Worm (Caenorhabditis elegans): ENCODE results near the gene htz-1.
A peak's percentile ranks its signal among the peaks of the same experiment; 100 is the strongest.

The htz-1 gene

ce11 chrIV:4406054-4406539 is 39.9 kb upstream of the htz-1 start (continued):
- no peak for TF ChIP-seq snpc-3.4 (tag; optimal IDR thresholded peaks at IDR 0.05)

- TF ChIP-seq lin-26 (GFP tag; IDR thresholded peaks at IDR 0.05) (0 out of 2 replicates have a peak, but pooled peaks have one; percentile 17), atf-7 (tag; optimal IDR thresholded peaks at IDR 0.05) (peak; percentile 21), dox-1 (GFP tag; IDR thresholded peaks at IDR 0.05) (peak; percentile 76), mcd-1 (GFP tag; IDR thresholded peaks at IDR 0.05) (peak; percentile 69), ceh-58 (GFP tag; IDR thresholded peaks at IDR 0.05) (no peak), T07F8.4 (tag; optimal IDR thresholded peaks at IDR 0.05) (no peak), rcor-1 (GFP tag; IDR thresholded peaks at IDR 0.05) (no peak), cebp-1 (GFP tag; IDR thresholded peaks at IDR 0.05) (no peak), cebp-1 (tag; optimal IDR thresholded peaks at IDR 0.05) (peak; percentile 25), zfh-2 (GFP tag; conservative IDR thresholded peaks at IDR 0.05) (peak; percentile 93), egrh-3 (GFP tag; IDR thresholded peaks at IDR 0.05) (peak; percentile 77), ZK185.1 (tag; optimal IDR thresholded peaks at IDR 0.05; ENCODE audit: poor library complexity, severe bottlenecking) (peak; percentile 61), madf-10 (tag; optimal IDR thresholded peaks at IDR 0.05) (peak; percentile 16), K12H6.12 (tag; optimal IDR thresholded peaks at IDR 0.05) (peak; percentile 11), hmg-1.2 (GFP tag; IDR thresholded peaks at IDR 0.05) (peak; percentile 63), madf-3 (GFP tag; IDR thresholded peaks at IDR 0.05) (no peak), attf-5 (GFP tag; optimal IDR thresholded peaks at IDR 0.05) (peak; percentile 13), tbp1 (GFP tag; optimal IDR thresholded peaks at IDR 0.05) (peak; percentile 34), ets-4 (GFP tag; optimal IDR thresholded peaks at IDR 0.05) (peak; percentile 6), nhr-80 (tag; optimal IDR thresholded peaks at IDR 0.05) (peak; percentile 60)
Observed at ce11 chrIV:4407055-4407461, 39.0 kb upstream of the htz-1 start.

- TF ChIP-seq K12H6.12 (tag; optimal IDR thresholded peaks at IDR 0.05), result no peak
- peak; percentile 6 for TF ChIP-seq tbp1 (GFP tag; optimal IDR thresholded peaks at IDR 0.05)
- TF ChIP-seq madf-3 (GFP tag; IDR thresholded peaks at IDR 0.05), result 0 out of 2 replicates have a peak, but pooled peaks have one; percentile 12
- TF ChIP-seq C06A6.2 (GFP tag; conservative IDR thresholded peaks at IDR 0.05), result no peak
- no peak for TF ChIP-seq snpc-3.4 (tag; optimal IDR thresholded peaks at IDR 0.05)
- no peak for TF ChIP-seq Y79H2A.3 (GFP tag; conservative IDR thresholded peaks at IDR 0.05)
- peak; percentile 58; the same call in 1 of the 2 replicates for TF ChIP-seq zfh-2 (GFP tag; conservative IDR thresholded peaks at IDR 0.05)
- no peak for TF ChIP-seq him-1 (tag; optimal IDR thresholded peaks at IDR 0.05)
- no peak for TF ChIP-seq snpc-1.3 (tag; optimal IDR thresholded peaks at IDR 0.05; ENCODE audit: insufficient read depth)
- TF ChIP-seq dox-1 (GFP tag; IDR thresholded peaks at IDR 0.05), result 0 out of 2 replicates have a peak, but pooled peaks have one; percentile 36
- peak; percentile 5 for TF ChIP-seq ztf-22 (GFP tag; optimal IDR thresholded peaks at IDR 0.05)
- TF ChIP-seq chd-7 (tag; optimal IDR thresholded peaks at IDR 0.05), result peak; percentile 17
- TF ChIP-seq xnd-1 (tag; optimal IDR thresholded peaks at IDR 0.05), result no peak
- 0 out of 2 replicates have a peak, but pooled peaks have one; percentile 51 for TF ChIP-seq egl-44 (GFP tag; IDR thresholded peaks at IDR 0.05)
- TF ChIP-seq lsy-27 (tag; optimal IDR thresholded peaks at IDR 0.05; ENCODE audit: borderline replicate concordance, insufficient read depth), result no peak
- peak; percentile 7 for TF ChIP-seq repo-1 (tag; optimal IDR thresholded peaks at IDR 0.05)
- TF ChIP-seq Y95B8A.8 (GFP tag; IDR thresholded peaks at IDR 0.05), result 0 out of 2 replicates have a peak, but pooled peaks have one; percentile 20
- no peak for TF ChIP-seq aptf-3 (GFP tag; IDR thresholded peaks at IDR 0.05)
- no peak for TF ChIP-seq snpc-1.1 (tag; optimal IDR thresholded peaks at IDR 0.05; ENCODE audit: insufficient read depth)
- peak; percentile 10 for TF ChIP-seq attf-5 (GFP tag; optimal IDR thresholded peaks at IDR 0.05)
- TF ChIP-seq ztf-26 (tag; optimal IDR thresholded peaks at IDR 0.05), result peak; percentile 20
- TF ChIP-seq mcd-1 (GFP tag; IDR thresholded peaks at IDR 0.05), result no peak; the same call in 1 of the 2 replicates
- TF ChIP-seq ZK185.1 (tag; optimal IDR thresholded peaks at IDR 0.05; ENCODE audit: poor library complexity, severe bottlenecking), result no peak
- no peak for TF ChIP-seq cebp-1 (GFP tag; IDR thresholded peaks at IDR 0.05)
- peak; percentile 28 for TF ChIP-seq cebp-1 (tag; optimal IDR thresholded peaks at IDR 0.05)
Observed at ce11 chrIV:4408714-4409113, 37.3 kb upstream of the htz-1 start.
